Worm (Caenorhabditis elegans) whole organism, mixed stage, embryonic: ENCODE measurements around the gene cht-3.
A peak's percentile ranks its signal among the peaks of the same experiment; 100 is the strongest.

Source experiments
- M03D4.4 ChIP-seq: sonication (generic microtip); optimal IDR thresholded peaks from 2 replicates; lab custom pipeline; 2017; ENCODE audit warnings: mild to moderate bottlenecking, missing genetic modification characterization, missing compliant biosample characterization
- bed-3 ChIP-seq: fragments of 200-800 bp; sonication (Bioruptor generic); optimal IDR thresholded peaks from 3 replicates; lab custom pipeline; 2018; ENCODE audit warnings: mild to moderate bottlenecking, missing genetic modification characterization, moderate library complexity, missing compliant biosample characterization
- blmp-1 ChIP-seq: fragments of 150-350 bp; optimal IDR thresholded peaks from 2 replicates; lab custom pipeline; 2014; ENCODE audit warnings: missing biosample characterization, missing genetic modification characterization
- ceh-39 ChIP-seq: fragments of 150-350 bp; optimal IDR thresholded peaks from 2 replicates; lab custom pipeline; 2014; ENCODE audit warnings: missing biosample characterization, missing genetic modification characterization
- ceh-43 ChIP-seq: fragments of 200-800 bp; sonication (Bioruptor generic); optimal IDR thresholded peaks from 2 replicates; lab custom pipeline; 2018; ENCODE audit warnings: mild to moderate bottlenecking, missing genetic modification characterization, moderate library complexity, missing compliant biosample characterization
- ceh-83 ChIP-seq: fragments of 200-800 bp; sonication (Bioruptor generic); optimal IDR thresholded peaks from 2 replicates; lab custom pipeline; 2018; ENCODE audit warnings: mild to moderate bottlenecking, missing genetic modification characterization, missing compliant biosample characterization
- ces-1 ChIP-seq: fragments of 150-350 bp; optimal IDR thresholded peaks from 2 replicates; lab custom pipeline; 2014; ENCODE audit warnings: missing biosample characterization, missing genetic modification reagents, missing genetic modification characterization
- cnd-1 ChIP-seq: fragments of 200-800 bp; sonication (Bioruptor generic); optimal IDR thresholded peaks from 2 replicates; lab custom pipeline; 2018; ENCODE audit warnings: mild to moderate bottlenecking, missing genetic modification characterization, missing compliant biosample characterization
- drap-1 ChIP-seq: fragments of 200-800 bp; sonication (Bioruptor generic); optimal IDR thresholded peaks from 3 replicates; lab custom pipeline; 2018; ENCODE audit warnings: mild to moderate bottlenecking, missing genetic modification characterization, missing compliant biosample characterization
- elt-1 ChIP-seq: sonication (generic microtip); optimal IDR thresholded peaks from 2 replicates; lab custom pipeline; 2017; ENCODE audit warnings: missing genetic modification characterization, mild to moderate bottlenecking, missing compliant biosample characterization, antibody characterized with exemption, moderate library complexity, borderline replicate concordance; ENCODE audit not compliant: insufficient read depth
- elt-3 ChIP-seq: fragments of 150-350 bp; optimal IDR thresholded peaks from 2 replicates; lab custom pipeline; 2014; ENCODE audit warnings: missing biosample characterization, missing genetic modification characterization
- flh-1 ChIP-seq: fragments of 200-800 bp; sonication (Bioruptor generic); optimal IDR thresholded peaks from 2 replicates; lab custom pipeline; 2018; ENCODE audit warnings: mild to moderate bottlenecking, missing genetic modification characterization, moderate library complexity, missing compliant biosample characterization
- ham-2 ChIP-seq: fragments of 200-800 bp; sonication (Bioruptor generic); optimal IDR thresholded peaks from 2 replicates; lab custom pipeline; 2018; ENCODE audit warnings: mild to moderate bottlenecking, missing genetic modification characterization, missing compliant biosample characterization
- hlh-1 ChIP-seq: fragments of 150-350 bp; optimal IDR thresholded peaks from 2 replicates; lab custom pipeline; 2014; ENCODE audit warnings: missing biosample characterization, missing genetic modification reagents, missing genetic modification characterization
- lin-13 ChIP-seq: fragments of 150-350 bp; optimal IDR thresholded peaks from 2 replicates; lab custom pipeline; 2014; ENCODE audit warnings: missing biosample characterization, missing genetic modification characterization
- lin-32 ChIP-seq: fragments of 200-800 bp; sonication (Bioruptor generic); optimal IDR thresholded peaks from 2 replicates; lab custom pipeline; 2018; ENCODE audit warnings: mild to moderate bottlenecking, missing genetic modification characterization, missing compliant biosample characterization
- lsy-2 ChIP-seq: fragments of 150-350 bp; optimal IDR thresholded peaks from 2 replicates; lab custom pipeline; 2014; ENCODE audit warnings: missing biosample characterization, missing genetic modification characterization
- mab-5 ChIP-seq: fragments of 150-350 bp; optimal IDR thresholded peaks from 2 replicates; lab custom pipeline; 2014; ENCODE audit warnings: missing biosample characterization, missing genetic modification characterization
- mep-1 ChIP-seq: fragments of 150-350 bp; optimal IDR thresholded peaks from 2 replicates; lab custom pipeline; 2017; ENCODE audit warnings: missing biosample characterization, missing genetic modification reagents, missing genetic modification characterization, inconsistent platforms
- mls-2 ChIP-seq: sonication (generic microtip); optimal IDR thresholded peaks from 2 replicates; lab custom pipeline; 2016; ENCODE audit warnings: mild to moderate bottlenecking, missing genetic modification characterization, moderate library complexity, missing compliant biosample characterization
- nhr-12 ChIP-seq: fragments of 150-350 bp; optimal IDR thresholded peaks from 2 replicates; lab custom pipeline; 2014; ENCODE audit warnings: missing biosample characterization, missing genetic modification characterization
- nhr-2 ChIP-seq: fragments of 150-350 bp; optimal IDR thresholded peaks from 2 replicates; lab custom pipeline; 2014; ENCODE audit warnings: missing biosample characterization, missing genetic modification characterization
- nhr-237 ChIP-seq: fragments of 150-350 bp; optimal IDR thresholded peaks from 2 replicates; lab custom pipeline; 2014; ENCODE audit warnings: missing biosample characterization, missing genetic modification characterization
- nhr-28 ChIP-seq: fragments of 150-350 bp; optimal IDR thresholded peaks from 2 replicates; lab custom pipeline; 2014; ENCODE audit warnings: missing biosample characterization, missing genetic modification characterization
- nhr-76 ChIP-seq: sonication (generic microtip); optimal IDR thresholded peaks from 2 replicates; lab custom pipeline; 2017; ENCODE audit warnings: missing biosample characterization, missing genetic modification characterization
- pha-4 ChIP-seq: fragments of 150-350 bp; optimal IDR thresholded peaks from 2 replicates; lab custom pipeline; 2018; ENCODE audit warnings: missing biosample characterization, missing genetic modification reagents, missing genetic modification characterization
- sem-2 ChIP-seq: fragments of 200-800 bp; sonication (Bioruptor generic); optimal IDR thresholded peaks from 2 replicates; lab custom pipeline; 2018; ENCODE audit warnings: mild to moderate bottlenecking, missing genetic modification characterization, missing compliant biosample characterization
- snpc-4 ChIP-seq: fragments of 150-350 bp; optimal IDR thresholded peaks from 2 replicates; lab custom pipeline; 2014; ENCODE audit warnings: missing biosample characterization, missing genetic modification characterization
- sptf-1 ChIP-seq: sonication (generic microtip); optimal IDR thresholded peaks from 2 replicates; lab custom pipeline; 2017; ENCODE audit warnings: mild to moderate bottlenecking, missing genetic modification characterization, moderate library complexity, missing compliant biosample characterization
- tbx-8 ChIP-seq: fragments of 200-800 bp; sonication (Bioruptor generic); optimal IDR thresholded peaks from 2 replicates; lab custom pipeline; 2018; ENCODE audit warnings: mild to moderate bottlenecking, missing genetic modification characterization, moderate library complexity, missing compliant biosample characterization
- unc-120 ChIP-seq: sonication (generic microtip); optimal IDR thresholded peaks from 2 replicates; lab custom pipeline; 2017; ENCODE audit warnings: missing genetic modification characterization, missing compliant biosample characterization; ENCODE audit not compliant: poor library complexity, severe bottlenecking
- unc-62 ChIP-seq: fragments of 150-350 bp; optimal IDR thresholded peaks from 2 replicates; lab custom pipeline; 2014; ENCODE audit warnings: missing biosample characterization, missing genetic modification reagents, missing genetic modification characterization
- zip-8 ChIP-seq: fragments of 150-350 bp; optimal IDR thresholded peaks from 2 replicates; lab custom pipeline; 2014; ENCODE audit warnings: missing biosample characterization, missing genetic modification characterization
- ztf-11 ChIP-seq: fragments of 150-350 bp; optimal IDR thresholded peaks from 2 replicates; lab custom pipeline; 2014; ENCODE audit warnings: missing biosample characterization, missing genetic modification characterization

The cht-3 gene

ce11 chrIV:6977089-6977558, 26.3 kb upstream of the cht-3 start, which contains the start of the genes pgl-1 and him-3:
TSS of gene pgl-1 (minus strand) at chrIV:6977318.
TSS of gene him-3 (plus strand) at chrIV:6977508.
- TF ChIP-seq sem-2 (GFP tag; lab: Kevin White, UChicago) = no peak
- TF ChIP-seq unc-62 (GFP tag; lab: Kevin White, UChicago) = no peak

ce11 chrIV:6978625-6979024, 24.8 kb upstream of the cht-3 start:
- TF ChIP-seq pha-4 (tag; lab: Kevin White, UChicago) (no peak), sem-2 (GFP tag; lab: Kevin White, UChicago) (no peak), mep-1 (no peak), ces-1 (no peak), tbx-8 (GFP tag; lab: Kevin White, UChicago) (no peak), ham-2 (no peak), sptf-1 (tag; lab: Kevin White, UChicago) (no peak), cnd-1 (tag; lab: Kevin White, UChicago) (no peak), ztf-11 (no peak), unc-62 (GFP tag; lab: Kevin White, UChicago) (no peak), unc-120 (no peak), elt-3 (tag; lab: Kevin White, UChicago) (no peak), ceh-39 (no peak)

- TF ChIP-seq cnd-1 (tag; lab: Kevin White, UChicago) (peak; percentile 63), ztf-11 (peak; percentile 18), sptf-1 (tag; lab: Kevin White, UChicago) (peak; percentile 7), snpc-4 (tag; lab: Kevin White, UChicago) (no peak), drap-1 (no peak), blmp-1 (tag; lab: Kevin White, UChicago) (no peak), lin-32 (GFP tag; lab: Kevin White, UChicago) (no peak), mab-5 (no peak), nhr-76 (tag; lab: Kevin White, UChicago) (no peak), elt-1 (tag; lab: Kevin White, UChicago) (peak; percentile 53), M03D4.4 (tag; lab: Kevin White, UChicago) (no peak), flh-1 (GFP tag; lab: Kevin White, UChicago) (no peak), ces-1 (peak; percentile 49), mls-2 (tag; lab: Kevin White, UChicago) (peak; percentile 8), elt-3 (tag; lab: Kevin White, UChicago) (no peak), ceh-43 (GFP tag; lab: Kevin White, UChicago) (peak; percentile 51), unc-62 (GFP tag; lab: Kevin White, UChicago) (peak; percentile 40), nhr-2 (tag; lab: Kevin White, UChicago) (no peak), pha-4 (tag; lab: Kevin White, UChicago) (peak; percentile 40), nhr-237 (tag; lab: Kevin White, UChicago) (no peak), sem-2 (GFP tag; lab: Kevin White, UChicago) (no peak), lin-13 (tag; lab: Kevin White, UChicago) (no peak), mep-1 (no peak)
Observed at ce11 chrIV:6984449-6985380, 18.7 kb upstream of the cht-3 start.

- TF ChIP-seq ceh-39 (no peak), unc-120 (no peak), nhr-2 (tag; lab: Kevin White, UChicago) (no peak)
Observed at ce11 chrIV:6986835-6987234, 16.6 kb upstream of the cht-3 start, which contains the start of gene prkl-1. TSS of gene prkl-1 (minus strand) at chrIV:6986935.

DNA sequence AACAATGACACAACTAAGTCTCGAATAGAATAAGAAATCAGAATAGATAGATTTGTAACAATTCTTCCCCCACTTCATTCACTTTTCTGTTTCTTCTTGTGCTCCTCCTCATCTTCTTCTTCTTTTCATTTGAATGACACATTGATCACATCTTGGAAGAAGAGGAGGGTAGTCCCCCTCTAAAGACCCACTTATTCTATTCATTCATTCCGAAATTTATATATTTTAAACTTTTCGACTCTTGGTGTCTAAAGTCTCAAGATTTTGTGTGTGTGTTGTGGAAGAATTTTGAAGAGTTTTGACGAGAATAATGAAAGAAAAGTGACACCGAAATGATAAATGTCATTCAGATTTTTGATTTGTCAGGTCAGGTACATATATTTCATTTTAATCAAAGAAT, 12.4 kb upstream of the cht-3 start:
- TF ChIP-seq M03D4.4 (tag; lab: Kevin White, UChicago) (no peak), nhr-237 (tag; lab: Kevin White, UChicago) (no peak), elt-3 (tag; lab: Kevin White, UChicago) (no peak), zip-8 (tag; lab: Kevin White, UChicago) (no peak), pha-4 (tag; lab: Kevin White, UChicago) (no peak), drap-1 (no peak), blmp-1 (tag; lab: Kevin White, UChicago) (no peak), lin-13 (tag; lab: Kevin White, UChicago) (no peak), mab-5 (no peak), ceh-83 (no peak), ceh-43 (GFP tag; lab: Kevin White, UChicago) (no peak), sptf-1 (tag; lab: Kevin White, UChicago) (no peak), flh-1 (GFP tag; lab: Kevin White, UChicago) (no peak), nhr-28 (tag; lab: Kevin White, UChicago) (no peak), lsy-2 (no peak), sem-2 (GFP tag; lab: Kevin White, UChicago) (no peak), nhr-76 (tag; lab: Kevin White, UChicago) (no peak), tbx-8 (GFP tag; lab: Kevin White, UChicago) (no peak), unc-120 (peak; percentile 30), unc-62 (GFP tag; lab: Kevin White, UChicago) (peak; percentile 64), ces-1 (peak; percentile 13), nhr-12 (tag; lab: Kevin White, UChicago) (no peak), bed-3 (no peak), hlh-1 (tag; lab: Kevin White, UChicago) (no peak)
- TF ChIP-seq, all 35 proteins: peak for 3
